Worm (Caenorhabditis elegans) whole organism, L2 larva: ENCODE data around the gene crn-4.

Source experiments
- C34F6.9 ChIP-seq: fragments of 150-350 bp; optimal IDR thresholded peaks from 2 replicates; lab custom pipeline; 2014; ENCODE audit warnings: missing biosample characterization, missing genetic modification characterization
- F13H6.1 ChIP-seq: sonication (generic microtip); optimal IDR thresholded peaks from 2 replicates; lab custom pipeline; 2016; ENCODE audit warnings: missing genetic modification characterization, missing compliant biosample characterization
- R02D3.7 ChIP-seq: fragments of 150-350 bp; optimal IDR thresholded peaks from 2 replicates; lab custom pipeline; 2014; ENCODE audit warnings: missing biosample characterization, missing genetic modification characterization
- Y55F3AM.14 ChIP-seq: fragments of 200-800 bp; sonication (Bioruptor generic); optimal IDR thresholded peaks from 2 replicates; lab custom pipeline; 2018; ENCODE audit warnings: mild to moderate bottlenecking, missing genetic modification characterization, missing compliant biosample characterization
- ZK546.5 ChIP-seq: sonication (generic microtip); optimal IDR thresholded peaks from 2 replicates; lab custom pipeline; 2017; ENCODE audit warnings: missing biosample characterization, missing genetic modification characterization
- alr-1 ChIP-seq: fragments of 150-350 bp; optimal IDR thresholded peaks from 2 replicates; lab custom pipeline; 2014; ENCODE audit warnings: missing biosample characterization, missing genetic modification characterization
- aly-2 ChIP-seq: fragments of 150-350 bp; optimal IDR thresholded peaks from 2 replicates; lab custom pipeline; 2014; ENCODE audit warnings: missing biosample characterization, missing genetic modification characterization
- ama-1 ChIP-seq: fragments of 150-350 bp; optimal IDR thresholded peaks from 2 replicates; lab custom pipeline; 2018; ENCODE audit warnings: inconsistent platforms
- blmp-1 ChIP-seq: sonication (generic microtip); optimal IDR thresholded peaks from 2 replicates; lab custom pipeline; 2017; ENCODE audit warnings: missing genetic modification characterization, mild to moderate bottlenecking, missing compliant biosample characterization, antibody characterized with exemption, moderate library complexity; ENCODE audit not compliant: insufficient read depth
- ceh-16 ChIP-seq: fragments of 150-350 bp; optimal IDR thresholded peaks from 2 replicates; lab custom pipeline; 2014; ENCODE audit warnings: missing biosample characterization, missing genetic modification characterization
- ceh-82 ChIP-seq: fragments of 150-350 bp; optimal IDR thresholded peaks from 2 replicates; lab custom pipeline; 2014; ENCODE audit warnings: missing biosample characterization, missing genetic modification characterization
- crh-2 ChIP-seq: sonication (generic microtip); optimal IDR thresholded peaks from 2 replicates; lab custom pipeline; 2017; ENCODE audit warnings: missing biosample characterization, missing genetic modification characterization
- dmd-4 ChIP-seq: sonication (generic microtip); optimal IDR thresholded peaks from 2 replicates; lab custom pipeline; 2017; ENCODE audit warnings: missing biosample characterization, missing genetic modification characterization
- egl-27 ChIP-seq: sonication (generic microtip); optimal IDR thresholded peaks from 3 replicates; lab custom pipeline; 2017; ENCODE audit warnings: missing biosample characterization, missing genetic modification reagents, missing genetic modification characterization
- elt-1 ChIP-seq: fragments of 150-350 bp; optimal IDR thresholded peaks from 2 replicates; lab custom pipeline; 2014; ENCODE audit warnings: missing biosample characterization, missing genetic modification characterization
- elt-3 ChIP-seq: sonication (generic microtip); optimal IDR thresholded peaks from 2 replicates; lab custom pipeline; 2017; ENCODE audit warnings: missing biosample characterization, missing genetic modification characterization
- fos-1 ChIP-seq: fragments of 150-350 bp; optimal IDR thresholded peaks from 2 replicates; lab custom pipeline; 2014; ENCODE audit warnings: missing biosample characterization, missing genetic modification characterization
- gmeb-1 ChIP-seq: fragments of 150-350 bp; optimal IDR thresholded peaks from 2 replicates; lab custom pipeline; 2014; ENCODE audit warnings: missing biosample characterization, missing genetic modification characterization
- lin-11 ChIP-seq: fragments of 150-350 bp; sonication (generic microtip); optimal IDR thresholded peaks from 2 replicates; lab custom pipeline; 2014; ENCODE audit warnings: missing biosample characterization, missing genetic modification characterization, inconsistent platforms, mixed read lengths
- lin-13 ChIP-seq: fragments of 150-350 bp; optimal IDR thresholded peaks from 2 replicates; lab custom pipeline; 2014; ENCODE audit warnings: missing biosample characterization, missing genetic modification reagents, missing genetic modification characterization
- lin-39 ChIP-seq: fragments of 150-350 bp; optimal IDR thresholded peaks from 2 replicates; lab custom pipeline; 2014; ENCODE audit warnings: missing biosample characterization, missing genetic modification reagents, missing genetic modification characterization
- lsy-2 ChIP-seq, 2 experiments: fragments of 150-350 bp in 1 of 2; sonication (generic microtip) in 1 of 2; optimal IDR thresholded peaks; 2 replicates each; lab custom pipeline; 2014 to 2017; ENCODE audit warnings: missing biosample characterization in 2 of 2, missing genetic modification characterization in 2 of 2
- mab-5 ChIP-seq: fragments of 150-350 bp; optimal IDR thresholded peaks from 2 replicates; lab custom pipeline; 2014; ENCODE audit warnings: missing biosample characterization, missing genetic modification characterization
- mbf-1 ChIP-seq: sonication (generic microtip); optimal IDR thresholded peaks from 2 replicates; lab custom pipeline; 2017; ENCODE audit warnings: missing biosample characterization, missing genetic modification characterization
- mdl-1 ChIP-seq, 2 experiments: fragments of 150-350 bp in 1 of 2; sonication (generic microtip) in 1 of 2; optimal IDR thresholded peaks; 2 replicates each; lab custom pipeline; 2017; ENCODE audit warnings: missing biosample characterization in 2 of 2, missing genetic modification characterization in 2 of 2
- nhr-10 ChIP-seq: sonication (generic microtip); optimal IDR thresholded peaks from 2 replicates; lab custom pipeline; 2017; ENCODE audit warnings: missing biosample characterization, missing genetic modification characterization
- nhr-11 ChIP-seq: fragments of 150-350 bp; optimal IDR thresholded peaks from 2 replicates; lab custom pipeline; 2014; ENCODE audit warnings: missing biosample characterization, missing genetic modification characterization
- nhr-12 ChIP-seq: fragments of 150-350 bp; optimal IDR thresholded peaks from 2 replicates; lab custom pipeline; 2014; ENCODE audit warnings: missing biosample characterization, missing genetic modification characterization
- nhr-129 ChIP-seq: fragments of 150-350 bp; optimal IDR thresholded peaks from 2 replicates; lab custom pipeline; 2014; ENCODE audit warnings: missing biosample characterization, missing genetic modification characterization
- nhr-21 ChIP-seq: fragments of 150-350 bp; optimal IDR thresholded peaks from 2 replicates; lab custom pipeline; 2014; ENCODE audit warnings: missing biosample characterization, missing genetic modification characterization
- nhr-23 ChIP-seq: fragments of 150-350 bp; optimal IDR thresholded peaks from 2 replicates; lab custom pipeline; 2014; ENCODE audit warnings: missing biosample characterization, missing genetic modification reagents, missing genetic modification characterization
- nhr-237 ChIP-seq: fragments of 150-350 bp; optimal IDR thresholded peaks from 2 replicates; lab custom pipeline; 2014; ENCODE audit warnings: missing biosample characterization, missing genetic modification characterization
- nhr-25 ChIP-seq: fragments of 150-350 bp; sonication (generic microtip); optimal IDR thresholded peaks from 3 replicates; lab custom pipeline; 2014; ENCODE audit warnings: missing biosample characterization, missing genetic modification characterization
- nhr-6 ChIP-seq: fragments of 150-350 bp; optimal IDR thresholded peaks from 2 replicates; lab custom pipeline; 2014; ENCODE audit warnings: missing biosample characterization, missing genetic modification characterization
- nhr-77 ChIP-seq: fragments of 150-350 bp; optimal IDR thresholded peaks from 2 replicates; lab custom pipeline; 2014; ENCODE audit warnings: missing biosample characterization, missing genetic modification characterization
- peb-1 ChIP-seq: fragments of 150-350 bp; optimal IDR thresholded peaks from 2 replicates; lab custom pipeline; 2014; ENCODE audit warnings: missing biosample characterization, missing genetic modification characterization
- sem-4 ChIP-seq: fragments of 150-350 bp; optimal IDR thresholded peaks from 2 replicates; lab custom pipeline; 2014; ENCODE audit warnings: missing biosample characterization, missing genetic modification reagents, missing genetic modification characterization
- skn-1 ChIP-seq: sonication (generic microtip); optimal IDR thresholded peaks from 2 replicates; lab custom pipeline; 2017; ENCODE audit warnings: missing biosample characterization, missing genetic modification characterization
- sma-3 ChIP-seq: sonication (generic microtip); optimal IDR thresholded peaks from 2 replicates; lab custom pipeline; 2016; ENCODE audit warnings: missing genetic modification reagents, missing genetic modification characterization, missing compliant biosample characterization
- sma-9 ChIP-seq, 2 experiments: fragments of 150-350 bp in 1 of 2; sonication (generic microtip) in 1 of 2; optimal IDR thresholded peaks; 2 replicates each; lab custom pipeline; 2014 to 2016; ENCODE audit warnings: missing genetic modification characterization in 2 of 2, mild to moderate bottlenecking in 1 of 2, missing biosample characterization in 1 of 2, missing compliant biosample characterization in 1 of 2, missing genetic modification reagents in 1 of 2, moderate library complexity in 1 of 2
- snpc-4 ChIP-seq: fragments of 150-350 bp; optimal IDR thresholded peaks from 2 replicates; lab custom pipeline; 2014; ENCODE audit warnings: missing biosample characterization, missing genetic modification characterization
- unc-39 ChIP-seq: fragments of 150-350 bp; optimal IDR thresholded peaks from 2 replicates; lab custom pipeline; 2014; ENCODE audit warnings: missing biosample characterization, missing genetic modification characterization
- unc-55 ChIP-seq: fragments of 150-350 bp; sonication (generic microtip); optimal IDR thresholded peaks from 3 replicates; lab custom pipeline; 2014; ENCODE audit warnings: missing biosample characterization, missing genetic modification reagents, missing genetic modification characterization
- unc-62 ChIP-seq: fragments of 150-350 bp; optimal IDR thresholded peaks from 2 replicates; lab custom pipeline; 2014; ENCODE audit warnings: missing biosample characterization, missing genetic modification reagents, missing genetic modification characterization
- zag-1 ChIP-seq: fragments of 150-350 bp; optimal IDR thresholded peaks from 2 replicates; lab custom pipeline; 2014; ENCODE audit warnings: missing biosample characterization, missing genetic modification characterization
- ztf-1 ChIP-seq: fragments of 200-800 bp; sonication (Bioruptor generic); conservative IDR thresholded peaks from 2 replicates; pipeline ENCODE4 v1.3.6; 2022; ENCODE audit warnings: missing genetic modification characterization, missing compliant biosample characterization
- ztf-11 ChIP-seq: sonication (generic microtip); optimal IDR thresholded peaks from 2 replicates; lab custom pipeline; 2017; ENCODE audit warnings: missing biosample characterization, missing genetic modification characterization
- ztf-4 ChIP-seq: fragments of 150-350 bp; optimal IDR thresholded peaks from 2 replicates; lab custom pipeline; 2014; ENCODE audit warnings: missing biosample characterization, missing genetic modification characterization

Gene crn-4

DNA sequence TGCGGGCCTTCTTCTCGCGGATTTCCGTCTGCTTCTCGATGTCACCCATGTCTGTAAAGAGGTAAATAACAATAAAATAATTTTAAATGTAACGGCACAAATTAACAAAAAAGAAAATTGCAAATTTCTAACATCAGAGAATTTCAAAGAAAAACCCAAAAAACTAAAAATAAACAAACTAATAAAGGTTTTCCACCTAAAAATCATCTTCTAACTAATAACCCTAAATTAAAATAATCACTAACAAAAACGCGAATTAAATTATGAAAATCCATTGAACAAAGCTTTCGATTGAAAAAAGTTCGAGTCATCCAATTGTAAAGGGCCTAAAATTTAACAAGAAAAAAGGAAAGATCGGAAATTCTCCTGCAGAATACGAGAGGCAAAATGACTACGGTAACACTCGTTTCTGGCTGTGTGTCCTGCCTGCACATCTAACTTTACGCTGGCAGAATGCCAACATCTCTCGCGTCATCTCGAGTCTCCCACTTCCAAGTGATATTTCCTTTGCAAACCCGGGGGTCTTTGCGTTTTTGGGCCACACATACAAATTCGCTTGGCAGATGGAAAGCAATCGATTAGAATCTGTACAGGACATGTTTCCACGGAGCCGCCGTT lies 15.2 kb downstream of the crn-4 start, which contains the start of gene rpl-11.2:
TSS of gene rpl-11.2 (minus strand) at position 51 of the 618 bp plus-strand sequence.
- TF ChIP-seq aly-2 (no peak), peb-1 (peak; percentile 90), nhr-23 (tag; lab: Kevin White, UChicago) (no peak), mbf-1 (tag; lab: Kevin White, UChicago) (no peak), Y55F3AM.14 (peak; percentile 92), R02D3.7 (tag; lab: Kevin White, UChicago) (peak; percentile 52), ZK546.5 (peak; percentile 99), ceh-82 (tag; lab: Kevin White, UChicago) (peak; percentile 86), fos-1 (tag; lab: Kevin White, UChicago) (peak; percentile 97), ztf-1 (GFP tag; lab: Robert Waterston, UW) (no peak), mab-5 (tag; lab: Kevin White, UChicago) (peak; percentile 94), blmp-1 (tag; lab: Kevin White, UChicago) (peak; percentile 76), elt-3 (tag; lab: Kevin White, UChicago) (no peak), skn-1 (tag; lab: Kevin White, UChicago) (peak; percentile 83), egl-27 (tag; lab: Kevin White, UChicago) (peak; percentile 87), ceh-16 (tag; lab: Kevin White, UChicago) (peak; percentile 96), lsy-2 (tag; optimal IDR thresholded peaks at IDR 0.05; lab: Kevin White, UChicago) (peak; percentile 99 to 100), lin-11 (tag; lab: Kevin White, UChicago) (peak; percentile 99), sma-3 (GFP tag; lab: Kevin White, UChicago) (peak; percentile 98), crh-2 (tag; lab: Kevin White, UChicago) (peak; percentile 99), ztf-11 (tag; lab: Kevin White, UChicago) (peak; percentile 47), F13H6.1 (tag; lab: Kevin White, UChicago) (peak; percentile 97), unc-62 (GFP tag; lab: Kevin White, UChicago) (peak; percentile 67), zag-1 (tag; lab: Kevin White, UChicago) (peak; percentile 89), unc-39 (tag; lab: Kevin White, UChicago) (no peak), nhr-77 (tag; lab: Kevin White, UChicago) (peak; percentile 88), lin-13 (GFP tag; lab: Kevin White, UChicago) (peak; percentile 97), nhr-12 (tag; lab: Kevin White, UChicago) (no peak), alr-1 (tag; lab: Kevin White, UChicago) (no peak), sma-9 (GFP tag; optimal IDR thresholded peaks at IDR 0.05; lab: Kevin White, UChicago) (peak; percentile 98), sma-9 (tag; optimal IDR thresholded peaks at IDR 0.05; lab: Kevin White, UChicago) (no peak), nhr-237 (peak; percentile 77), nhr-25 (peak; percentile 98), C34F6.9 (tag; lab: Kevin White, UChicago) (peak; percentile 99), ztf-4 (tag; lab: Kevin White, UChicago) (peak; percentile 94), unc-55 (GFP tag; lab: Kevin White, UChicago) (peak; percentile 99), nhr-129 (peak; percentile 99), snpc-4 (peak; percentile 89), nhr-11 (tag; lab: Kevin White, UChicago) (no peak), dmd-4 (no peak), sem-4 (peak; percentile 99), elt-1 (tag; lab: Kevin White, UChicago) (no peak), gmeb-1 (tag; lab: Kevin White, UChicago) (peak; percentile 91), nhr-6 (peak; percentile 97), ama-1 (lab: Kevin White, UChicago) (peak; percentile 84), lin-39 (tag; lab: Kevin White, UChicago) (no peak), nhr-21 (tag; lab: Kevin White, UChicago) (peak; percentile 98), mdl-1 (tag; optimal IDR thresholded peaks at IDR 0.05; lab: Kevin White, UChicago) (peak; percentile 62 to 77), nhr-10 (tag; lab: Kevin White, UChicago) (peak; percentile 84)
